Worm (Caenorhabditis elegans): ENCODE results near the gene T10C6.16.

ce11 chrV:16002288-16002687 is 30.5 kb downstream of the T10C6.16 start, which contains the start of gene nhr-63:
- no peak for TF ChIP-seq flt-1 (GFP tag; IDR thresholded peaks at IDR 0.05)
- no peak for TF ChIP-seq ztf-23 (GFP tag; IDR thresholded peaks at IDR 0.05)
- no peak for TF ChIP-seq ref-1 (GFP tag; conservative IDR thresholded peaks at IDR 0.05)
